Worm (Caenorhabditis elegans) whole organism, early embryonic: ENCODE measurements around the gene flp-25.

Experiments
- B0310.2 ChIP-seq: sonication (generic microtip); optimal IDR thresholded peaks from 2 replicates; lab custom pipeline; 2016; ENCODE audit warnings: mild to moderate bottlenecking, missing genetic modification characterization, missing compliant biosample characterization
- F13C5.2 ChIP-seq: sonication (generic microtip); optimal IDR thresholded peaks from 2 replicates; lab custom pipeline; 2017; ENCODE audit warnings: mild to moderate bottlenecking, missing genetic modification characterization, inconsistent platforms, missing compliant biosample characterization
- aly-1 ChIP-seq: sonication (generic microtip); optimal IDR thresholded peaks from 2 replicates; lab custom pipeline; 2016; ENCODE audit warnings: missing genetic modification characterization, missing compliant biosample characterization
- ama-1 ChIP-seq: fragments of 150-350 bp; optimal IDR thresholded peaks from 2 replicates; lab custom pipeline; 2014
- ceh-13 ChIP-seq: fragments of 200-800 bp; sonication (Bioruptor generic); optimal IDR thresholded peaks from 2 replicates; lab custom pipeline; 2018; ENCODE audit warnings: mild to moderate bottlenecking, missing genetic modification characterization, missing compliant biosample characterization
- ceh-36 ChIP-seq: sonication (generic microtip); optimal IDR thresholded peaks from 2 replicates; lab custom pipeline; 2016; ENCODE audit warnings: missing genetic modification characterization, inconsistent platforms, missing compliant biosample characterization
- ets-7 ChIP-seq: sonication (generic microtip); optimal IDR thresholded peaks from 2 replicates; lab custom pipeline; 2016; ENCODE audit warnings: missing genotype, missing genetic modification characterization, missing compliant biosample characterization
- flt-1 ChIP-seq: fragments of 200-800 bp; sonication (Bioruptor generic); IDR thresholded peaks from 2 replicates; pipeline ENCODE4 v1.3.6; 2022; ENCODE audit warnings: missing genetic modification characterization, missing compliant biosample characterization
- hmbx-1 ChIP-seq: sonication (generic microtip); optimal IDR thresholded peaks from 2 replicates; lab custom pipeline; 2016; ENCODE audit warnings: mild to moderate bottlenecking, missing genetic modification characterization, missing compliant biosample characterization
- hmg-4 ChIP-seq: fragments of 200-800 bp; sonication (Bioruptor generic); optimal IDR thresholded peaks from 2 replicates; lab custom pipeline; 2018; ENCODE audit warnings: mild to moderate bottlenecking, missing genetic modification characterization, missing compliant biosample characterization
- hnd-1 ChIP-seq: sonication (generic microtip); optimal IDR thresholded peaks from 2 replicates; lab custom pipeline; 2016; ENCODE audit warnings: missing genetic modification characterization, missing compliant biosample characterization
- pes-1 ChIP-seq: fragments of 200-800 bp; sonication (Bioruptor generic); IDR thresholded peaks from 2 replicates; pipeline ENCODE4 v1.3.6; 2022; ENCODE audit warnings: missing genetic modification reagents, missing genetic modification characterization, missing compliant biosample characterization
- scrt-1 ChIP-seq: fragments of 200-800 bp; sonication (Bioruptor generic); IDR thresholded peaks from 2 replicates; pipeline ENCODE4 v1.3.6; 2022; ENCODE audit warnings: missing genetic modification characterization, missing compliant biosample characterization
- sea-1 ChIP-seq: fragments of 200-800 bp; sonication (Bioruptor generic); conservative IDR thresholded peaks from 2 replicates; pipeline ENCODE4 v1.3.6; 2022; ENCODE audit warnings: missing genetic modification characterization, missing compliant biosample characterization
- tbx-11 ChIP-seq: fragments of 200-800 bp; sonication (Bioruptor generic); IDR thresholded peaks from 2 replicates; pipeline ENCODE4 v1.3.6; 2022; ENCODE audit warnings: missing genetic modification characterization, missing compliant biosample characterization
- tbx-37 ChIP-seq: fragments of 200-800 bp; sonication (Bioruptor generic); conservative IDR thresholded peaks from 2 replicates; pipeline ENCODE4 v1.3.6; 2022; ENCODE audit warnings: missing genetic modification reagents, missing genetic modification characterization, missing compliant biosample characterization
- tra-4 ChIP-seq: sonication (generic microtip); optimal IDR thresholded peaks from 2 replicates; lab custom pipeline; 2017; ENCODE audit warnings: missing genetic modification characterization, missing compliant biosample characterization

flp-25 gene

DNA sequence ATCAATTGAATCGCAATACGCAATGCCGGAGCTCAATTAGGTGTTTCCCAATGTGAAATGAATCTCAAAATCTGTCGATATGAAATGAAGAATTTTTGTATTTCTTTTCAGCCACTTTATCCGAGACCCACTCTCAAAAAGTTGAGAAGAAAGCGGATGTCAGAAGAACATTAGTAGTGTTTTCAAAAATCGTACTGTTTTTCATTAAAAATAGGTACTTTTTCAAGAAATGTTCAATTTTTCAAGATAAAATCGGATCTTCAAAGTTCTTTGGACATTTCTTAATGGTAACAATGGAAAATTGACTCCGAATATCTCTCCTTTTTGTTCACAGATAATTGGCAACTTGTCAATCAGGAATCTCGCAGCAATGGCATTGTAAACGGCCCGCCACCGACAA is at the start of gene flp-25:
TSS of gene flp-25 (plus strand) at position 301 of the 400 bp plus-strand sequence.
- no peak for TF ChIP-seq pes-1 (GFP tag; lab: Robert Waterston, UW)
- no peak for TF ChIP-seq hnd-1
- no peak for TF ChIP-seq ets-7 (tag; lab: Kevin White, UChicago)
- TF ChIP-seq tra-4 (tag; lab: Kevin White, UChicago) = no peak
- TF ChIP-seq hmg-4 (GFP tag; lab: Kevin White, UChicago) = no peak
- no peak for TF ChIP-seq scrt-1 (GFP tag; lab: Robert Waterston, UW)
- TF ChIP-seq ama-1 = no peak
- TF ChIP-seq aly-1 = no peak
- TF ChIP-seq F13C5.2 = no peak
- TF ChIP-seq ceh-13 (GFP tag; lab: Kevin White, UChicago) = no peak
- TF ChIP-seq tbx-11 (GFP tag; lab: Robert Waterston, UW) = no peak
- TF ChIP-seq tbx-37 (GFP tag; lab: Robert Waterston, UW) = no peak
- no peak for TF ChIP-seq flt-1 (GFP tag; lab: Robert Waterston, UW)

DNA sequence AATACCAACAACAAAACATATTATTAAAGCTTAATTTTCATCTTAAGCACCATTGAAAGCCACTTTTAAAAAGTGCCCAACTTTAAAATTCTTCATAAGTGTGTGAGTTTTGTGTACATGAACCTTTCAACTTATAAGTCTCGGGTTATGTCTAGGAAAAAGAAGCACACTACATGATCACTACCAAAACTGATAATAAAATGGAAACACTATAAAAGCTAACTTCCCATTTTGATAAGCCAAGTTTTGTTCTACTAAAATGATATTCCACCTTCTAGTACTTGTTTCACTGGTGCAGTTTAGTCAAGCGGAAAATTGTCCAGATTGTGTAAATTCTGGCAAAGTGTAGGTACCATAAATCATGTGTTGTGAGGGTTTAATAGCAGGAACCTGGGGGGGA is 46.9 kb upstream of the flp-25 start, which contains the start of gene C40H1.8:
TSS of gene C40H1.8 (plus strand) at position 242 of the 400 bp plus-strand sequence.
- TF ChIP-seq pes-1 (GFP tag; lab: Robert Waterston, UW) (no peak), tbx-11 (GFP tag; lab: Robert Waterston, UW) (no peak), tbx-37 (GFP tag; lab: Robert Waterston, UW) (no peak), hnd-1 (no peak), scrt-1 (GFP tag; lab: Robert Waterston, UW) (no peak), ceh-13 (GFP tag; lab: Kevin White, UChicago) (no peak), hmbx-1 (no peak), tra-4 (tag; lab: Kevin White, UChicago) (no peak), hmg-4 (GFP tag; lab: Kevin White, UChicago) (no peak), ama-1 (no peak), sea-1 (GFP tag; lab: Robert Waterston, UW) (no peak)

DNA sequence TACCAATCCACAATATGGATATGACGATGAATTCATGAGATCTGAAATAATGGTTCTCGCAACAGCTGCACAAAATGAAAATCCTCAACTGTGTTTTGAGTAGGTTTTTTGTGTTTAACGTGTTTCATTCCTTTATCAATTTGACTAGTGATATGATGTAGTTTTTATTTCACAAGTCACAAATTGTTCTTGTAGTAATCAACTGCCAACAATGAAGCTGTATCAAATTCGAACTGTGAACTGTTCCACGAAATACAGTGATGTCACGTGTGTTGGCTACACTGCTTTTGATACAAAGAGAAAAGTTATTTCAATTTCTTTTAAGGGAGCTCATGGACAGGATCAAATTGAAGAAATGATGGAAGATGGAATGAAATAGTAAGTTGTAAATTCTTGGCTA is 46.1 kb upstream of the flp-25 start:
- TF ChIP-seq ets-7 (tag; lab: Kevin White, UChicago) (no peak), ceh-36 (tag; lab: Kevin White, UChicago) (no peak), hmg-4 (GFP tag; lab: Kevin White, UChicago) (no peak), hmbx-1 (no peak), ama-1 (no peak), tbx-11 (GFP tag; lab: Robert Waterston, UW) (no peak), B0310.2 (no peak), tbx-37 (GFP tag; lab: Robert Waterston, UW) (no peak), sea-1 (GFP tag; lab: Robert Waterston, UW) (no peak), scrt-1 (GFP tag; lab: Robert Waterston, UW) (no peak), ceh-13 (GFP tag; lab: Kevin White, UChicago) (no peak), pes-1 (GFP tag; lab: Robert Waterston, UW) (no peak), F13C5.2 (no peak), tra-4 (tag; lab: Kevin White, UChicago) (no peak), flt-1 (GFP tag; lab: Robert Waterston, UW) (no peak)

DNA sequence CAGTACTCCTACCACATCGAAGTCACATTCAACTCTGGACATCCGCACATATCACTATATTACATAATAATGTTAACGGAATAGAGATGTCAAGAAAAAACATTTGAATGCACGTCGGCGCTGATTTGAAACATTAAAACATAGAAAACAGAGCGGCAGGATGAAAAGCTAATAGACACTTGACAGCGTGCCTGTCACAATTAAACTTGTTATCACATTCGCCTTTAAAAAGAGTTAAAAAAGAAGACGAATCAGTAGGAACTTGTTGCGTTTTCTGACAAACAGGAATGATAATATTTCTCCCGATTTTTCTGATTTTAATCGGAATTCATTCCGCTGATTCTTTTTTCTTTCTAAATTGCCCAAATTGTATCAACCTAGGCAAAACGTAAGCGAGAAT is 43.7 kb upstream of the flp-25 start:
- TF ChIP-seq scrt-1 (GFP tag; lab: Robert Waterston, UW) (no peak), ceh-36 (tag; lab: Kevin White, UChicago) (no peak), sea-1 (GFP tag; lab: Robert Waterston, UW) (no peak), hnd-1 (no peak), tbx-11 (GFP tag; lab: Robert Waterston, UW) (no peak), tbx-37 (GFP tag; lab: Robert Waterston, UW) (no peak), ceh-13 (GFP tag; lab: Kevin White, UChicago) (no peak), ets-7 (tag; lab: Kevin White, UChicago) (no peak), tra-4 (tag; lab: Kevin White, UChicago) (no peak), hmbx-1 (no peak), B0310.2 (no peak), flt-1 (GFP tag; lab: Robert Waterston, UW) (no peak), ama-1 (no peak)

DNA sequence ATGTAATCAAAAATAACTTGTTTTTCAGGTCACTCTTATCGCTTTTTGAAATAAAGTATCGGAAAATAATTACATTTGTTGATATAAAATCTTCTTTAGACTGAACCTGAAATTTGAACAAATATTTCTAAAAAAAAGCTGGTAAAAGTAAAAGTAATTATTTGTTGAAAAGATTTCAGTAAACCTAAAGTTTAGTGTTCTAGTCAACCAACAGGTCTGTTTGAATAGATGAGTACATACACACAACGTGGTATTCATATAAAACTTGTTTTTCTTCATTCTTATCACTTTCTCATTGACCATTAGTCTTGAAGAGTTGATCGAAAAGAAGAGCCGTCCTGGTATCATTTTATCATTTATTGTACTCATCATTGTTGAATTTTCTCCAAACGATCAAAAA is 41.7 kb upstream of the flp-25 start, which contains the start of gene C40H1.9:
TSS of gene C40H1.9 (plus strand) at position 301 of the 400 bp plus-strand sequence.
- TF ChIP-seq ama-1 (no peak), hnd-1 (no peak), scrt-1 (GFP tag; lab: Robert Waterston, UW) (no peak), hmbx-1 (no peak), aly-1 (no peak), ceh-36 (tag; lab: Kevin White, UChicago) (no peak), hmg-4 (GFP tag; lab: Kevin White, UChicago) (no peak), tbx-37 (GFP tag; lab: Robert Waterston, UW) (no peak), pes-1 (GFP tag; lab: Robert Waterston, UW) (no peak), F13C5.2 (no peak), tbx-11 (GFP tag; lab: Robert Waterston, UW) (no peak)

DNA sequence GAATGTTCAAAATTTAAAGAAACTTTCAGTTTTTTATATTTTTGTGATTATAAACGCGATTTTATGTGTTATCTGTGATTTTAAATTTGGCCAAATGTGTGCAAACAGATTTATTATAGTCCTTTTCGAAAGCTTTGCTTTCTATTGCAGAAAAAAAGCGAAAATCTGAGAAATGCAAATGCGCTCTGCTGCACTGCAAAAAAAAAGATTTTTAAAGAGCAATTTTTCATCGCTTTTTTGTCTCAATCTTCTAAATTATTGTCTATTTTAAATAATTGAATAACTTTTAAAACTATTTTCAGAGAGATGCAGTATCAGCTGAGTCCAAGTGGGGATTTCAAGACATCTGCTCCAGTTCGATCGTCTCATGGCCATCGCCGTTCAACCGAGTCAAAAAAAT is 39.3 kb upstream of the flp-25 start, which contains the start of gene cpb-1:
TSS of gene cpb-1 (plus strand) at position 301 of the 400 bp plus-strand sequence.
- TF ChIP-seq F13C5.2 (no peak), tbx-11 (GFP tag; lab: Robert Waterston, UW) (no peak), ets-7 (tag; lab: Kevin White, UChicago) (no peak), hmg-4 (GFP tag; lab: Kevin White, UChicago) (no peak), hmbx-1 (no peak)

DNA sequence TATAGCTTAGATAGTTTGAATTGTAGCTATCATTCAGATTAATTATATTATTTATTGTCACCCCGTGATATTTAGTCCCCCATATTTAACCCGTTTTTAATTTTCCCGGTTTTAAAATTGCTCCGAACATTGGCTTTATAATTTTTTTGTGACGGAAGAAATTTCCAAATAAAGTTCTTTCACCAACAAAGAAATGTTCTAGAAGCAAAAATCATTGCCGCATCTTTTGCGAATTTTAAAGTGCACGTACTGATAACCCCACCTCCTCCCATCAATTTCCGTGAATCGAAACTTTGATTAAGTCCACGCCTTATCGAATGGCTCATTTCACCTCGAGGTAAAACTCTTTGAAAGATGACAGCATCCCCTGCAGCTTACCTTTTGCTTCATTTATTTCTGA is 36.6 kb upstream of the flp-25 start, which contains the start of gene C40H1.7:
TSS of gene C40H1.7 (plus strand) at position 301 of the 400 bp plus-strand sequence.
- TF ChIP-seq hmbx-1 (no peak), scrt-1 (GFP tag; lab: Robert Waterston, UW) (no peak), tbx-37 (GFP tag; lab: Robert Waterston, UW) (no peak), tbx-11 (GFP tag; lab: Robert Waterston, UW) (no peak), ama-1 (no peak), aly-1 (no peak), hmg-4 (GFP tag; lab: Kevin White, UChicago) (no peak), flt-1 (GFP tag; lab: Robert Waterston, UW) (no peak), ets-7 (tag; lab: Kevin White, UChicago) (no peak)
